Fruit fly (Drosophila melanogaster) ovary, adult (tissue): ENCODE results near the gene comm3.

Experiments used
- CG17801 ChIP-seq: fragments of 200-800 bp; optimal IDR thresholded peaks from 2 replicates; lab custom pipeline; 2019; ENCODE audit warnings: missing biosample characterization, mild to moderate bottlenecking, missing genetic modification characterization, moderate library complexity; ENCODE audit not compliant: partially characterized antibody

Gene comm3

DNA sequence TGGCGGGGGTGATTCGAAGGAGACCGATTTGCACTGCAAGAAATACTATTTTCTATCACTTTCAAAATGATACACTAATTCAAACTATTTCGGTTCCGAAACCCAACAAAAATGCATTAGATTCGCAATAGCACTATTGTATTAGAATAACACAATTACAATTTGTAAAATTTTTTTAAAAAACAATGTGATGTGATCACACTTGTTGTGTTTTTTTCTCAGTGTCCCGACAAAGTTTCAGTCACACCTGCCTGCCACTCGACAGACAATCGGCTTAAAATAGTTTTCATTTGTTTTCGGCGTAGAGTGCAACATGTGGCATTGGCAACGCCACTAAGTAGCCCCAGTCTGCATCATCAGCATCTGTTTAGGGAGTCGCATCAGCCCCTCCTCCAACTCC, 27.5 kb upstream of the comm3 start:
- TF ChIP-seq CG17801 (GFP tag; lab: Kevin White, UChicago), result no peak

DNA sequence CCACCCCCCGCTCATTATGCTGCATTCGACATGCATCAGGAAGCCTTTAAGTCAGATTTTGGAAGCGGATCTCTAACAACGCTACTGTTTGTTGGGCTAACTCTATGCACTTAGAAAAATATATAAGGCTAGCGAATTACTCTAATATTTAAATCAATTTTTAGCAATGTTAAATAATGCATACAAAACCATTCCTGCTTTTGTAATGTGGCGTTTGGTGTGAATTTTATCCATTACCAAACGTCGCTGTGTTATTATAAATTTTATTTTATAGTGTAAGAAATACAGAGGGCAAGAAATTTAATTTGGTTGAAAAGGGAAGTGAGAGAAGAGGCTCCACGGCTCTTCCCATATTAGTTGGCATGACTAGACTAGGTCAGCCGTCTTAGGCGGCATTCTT, 25.2 kb upstream of the comm3 start:
- TF ChIP-seq CG17801 (GFP tag; lab: Kevin White, UChicago), result no peak

DNA sequence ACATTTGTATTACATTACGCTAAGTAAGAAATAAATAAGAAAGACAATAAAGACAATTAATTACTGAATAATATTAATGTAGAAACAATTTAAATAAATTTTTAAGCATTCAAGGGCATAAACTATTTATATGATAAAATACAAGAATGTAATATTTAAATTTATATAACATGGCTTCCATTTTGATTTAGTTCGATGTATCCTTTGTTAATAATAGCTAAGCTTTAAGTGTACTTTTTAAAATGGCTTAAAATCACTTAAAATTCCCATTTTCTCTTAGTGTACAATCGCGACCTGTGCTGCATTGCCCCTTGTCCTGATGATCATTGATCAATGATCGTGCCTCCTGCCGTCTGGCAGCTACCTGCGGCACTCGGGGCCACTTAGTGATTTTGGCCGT, 22.9 kb upstream of the comm3 start:
- no peak for TF ChIP-seq CG17801 (GFP tag; lab: Kevin White, UChicago)

DNA sequence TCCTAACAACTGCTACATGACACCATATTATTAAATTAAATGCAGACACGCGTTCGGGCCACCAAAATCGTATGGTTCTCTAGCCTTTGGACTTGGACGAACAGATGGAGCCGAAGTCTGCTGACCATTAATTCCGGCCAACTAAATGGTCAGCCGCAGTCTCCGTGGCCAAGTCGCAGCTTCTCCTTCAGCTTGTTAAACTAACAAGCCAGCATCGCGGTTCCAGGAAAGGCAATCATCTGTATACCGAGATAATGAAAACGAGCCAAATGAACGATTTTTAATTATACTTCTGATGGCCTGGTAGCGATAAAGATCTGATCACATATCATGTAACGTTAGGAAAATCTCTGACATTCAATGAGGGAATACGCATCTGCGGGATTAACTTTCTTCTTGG, 22.4 kb upstream of the comm3 start:
- TF ChIP-seq CG17801 (GFP tag; lab: Kevin White, UChicago), result no peak

DNA sequence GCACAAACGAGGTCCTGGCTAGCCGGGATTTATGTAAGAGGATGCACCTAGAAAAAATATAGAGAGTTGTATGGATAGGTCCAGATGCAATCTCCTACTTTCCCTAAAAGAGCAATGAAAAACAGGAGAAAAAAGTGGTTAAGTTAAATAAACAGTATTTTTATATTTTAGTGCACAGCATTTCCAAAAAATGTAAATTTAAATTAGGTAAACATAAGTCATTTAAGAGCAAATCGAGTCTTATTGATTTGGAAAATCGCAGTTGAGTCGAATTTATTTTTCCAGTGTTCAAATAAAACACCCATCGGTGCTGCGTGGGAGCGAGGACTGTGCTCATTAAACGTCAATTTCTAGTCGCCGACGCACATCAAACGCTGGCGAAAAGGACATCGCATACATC, 18.2 kb upstream of the comm3 start:
- no peak for TF ChIP-seq CG17801 (GFP tag; lab: Kevin White, UChicago)

DNA sequence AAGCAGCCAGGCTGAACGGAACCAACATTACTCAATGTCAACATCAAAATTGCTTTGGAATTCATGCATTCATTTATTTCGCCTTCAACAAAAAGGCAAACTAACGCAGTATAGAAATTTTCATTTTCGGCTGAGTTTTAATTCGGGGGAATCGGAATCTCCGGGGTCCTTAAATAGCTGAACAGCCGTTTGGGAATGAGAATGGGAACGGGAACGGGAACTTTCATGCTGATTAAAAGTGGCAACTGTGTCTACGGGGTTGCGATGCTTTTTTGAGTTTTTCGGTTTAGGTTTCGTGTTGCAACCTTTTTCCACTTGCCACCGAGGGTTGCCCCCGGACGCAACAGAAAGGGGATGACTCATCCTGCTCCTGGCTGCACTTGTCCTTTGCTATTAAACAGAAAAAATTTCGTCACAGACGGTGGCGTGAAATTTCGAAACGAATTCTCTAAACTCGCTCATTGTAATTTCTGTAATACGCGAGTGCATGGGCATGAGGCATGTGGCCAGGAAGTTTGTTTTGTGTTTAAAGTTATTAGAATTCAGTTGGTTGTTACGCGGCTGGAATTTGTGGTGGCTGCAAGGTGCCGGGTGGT, 16.7 kb upstream of the comm3 start:
- TF ChIP-seq CG17801 (GFP tag; lab: Kevin White, UChicago), result no peak

DNA sequence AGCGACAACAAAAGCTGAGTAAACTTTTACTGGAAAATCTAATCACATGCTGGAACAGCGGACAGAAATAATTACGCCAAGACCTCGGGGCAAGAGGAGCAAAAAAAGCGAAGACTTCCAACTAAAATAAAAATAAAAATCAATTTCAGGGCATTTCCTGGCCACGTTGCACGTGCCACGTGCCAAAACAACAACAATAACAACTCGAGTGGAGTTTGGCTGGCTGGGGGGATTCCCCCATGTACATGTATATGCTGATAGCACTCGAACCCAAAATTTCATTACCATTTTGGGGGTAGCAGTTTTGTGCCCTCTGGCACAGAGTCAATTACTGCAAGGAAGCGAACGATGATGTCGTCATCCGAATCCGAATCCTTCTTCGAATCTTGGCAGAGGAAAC, 14.9 kb upstream of the comm3 start:
- TF ChIP-seq CG17801 (GFP tag; lab: Kevin White, UChicago), result no peak

DNA sequence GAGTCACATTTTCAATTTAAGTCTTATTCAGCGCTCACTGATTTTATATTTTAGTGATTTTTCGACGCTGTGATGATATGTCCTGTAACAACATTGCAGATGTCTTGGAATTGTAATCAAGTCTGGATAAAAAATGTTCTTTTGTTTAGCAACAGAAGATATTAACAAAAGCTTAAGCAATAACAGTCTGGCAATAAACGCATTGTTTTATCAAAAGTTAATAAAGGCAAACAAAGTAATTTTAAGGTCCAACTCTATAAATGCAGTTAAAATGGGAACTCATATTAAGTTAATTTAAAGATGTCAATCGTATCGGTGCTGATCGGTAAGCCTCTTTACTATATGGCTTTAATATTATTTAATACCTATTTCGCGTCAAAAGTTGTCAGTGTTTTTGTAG, 14.0 kb upstream of the comm3 start, which contains the start of gene CG43082:
Gene CG43082, plus strand, starts transcription at position 301 of the 400 bp plus-strand sequence.
- TF ChIP-seq CG17801 (GFP tag; lab: Kevin White, UChicago), result no peak

DNA sequence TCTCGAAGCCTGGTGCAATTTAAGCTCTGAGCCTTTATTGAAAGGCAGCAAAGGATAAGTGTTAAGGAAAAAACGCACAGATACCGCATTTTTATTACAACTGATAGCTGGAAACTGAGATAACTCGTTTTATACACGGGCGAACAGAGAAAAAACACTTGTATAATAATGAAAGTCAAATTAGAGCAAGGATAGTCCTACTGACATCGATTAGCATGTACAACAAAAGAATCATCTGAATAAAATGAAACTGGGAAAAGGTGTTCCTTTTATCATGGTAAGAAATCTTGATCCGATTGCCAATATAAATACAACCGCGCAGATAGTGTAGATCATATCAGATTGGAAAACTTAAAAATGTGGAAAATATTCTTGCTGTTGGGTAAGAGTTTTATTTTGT, 13.4 kb upstream of the comm3 start, which contains the start of the genes Eig71Ej and Eig71Ek:
Gene Eig71Ej, minus strand, starts transcription at position 101 of the 400 bp plus-strand sequence.
Gene Eig71Ek, plus strand, starts transcription at position 334 of the 400 bp plus-strand sequence.
- no peak for TF ChIP-seq CG17801 (GFP tag; lab: Kevin White, UChicago)

DNA sequence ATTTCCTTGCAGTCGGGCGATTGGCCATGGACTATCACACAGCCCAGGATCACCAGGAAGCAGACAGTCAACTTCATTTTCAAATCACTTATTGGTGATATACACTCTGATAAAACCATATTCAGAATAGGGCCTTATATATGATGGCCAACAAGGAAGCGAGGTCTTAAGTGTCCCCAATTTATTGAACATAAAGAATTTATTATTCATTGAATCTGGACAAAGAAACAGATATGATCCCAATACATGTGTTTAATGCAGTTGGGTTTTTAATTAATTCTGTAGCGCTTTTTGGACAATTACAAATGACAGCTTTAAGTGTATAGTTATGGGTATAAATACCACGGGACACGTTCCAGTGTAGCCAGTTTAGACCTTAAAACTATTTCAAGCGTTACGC, 11.8 kb upstream of the comm3 start, which contains the start of the genes Eig71Eh and Eig71Ei:
Gene Eig71Eh, minus strand, starts transcription at position 101 of the 400 bp plus-strand sequence.
Gene Eig71Ei, plus strand, starts transcription at position 367 of the 400 bp plus-strand sequence.
- TF ChIP-seq CG17801 (GFP tag; lab: Kevin White, UChicago), result no peak

DNA sequence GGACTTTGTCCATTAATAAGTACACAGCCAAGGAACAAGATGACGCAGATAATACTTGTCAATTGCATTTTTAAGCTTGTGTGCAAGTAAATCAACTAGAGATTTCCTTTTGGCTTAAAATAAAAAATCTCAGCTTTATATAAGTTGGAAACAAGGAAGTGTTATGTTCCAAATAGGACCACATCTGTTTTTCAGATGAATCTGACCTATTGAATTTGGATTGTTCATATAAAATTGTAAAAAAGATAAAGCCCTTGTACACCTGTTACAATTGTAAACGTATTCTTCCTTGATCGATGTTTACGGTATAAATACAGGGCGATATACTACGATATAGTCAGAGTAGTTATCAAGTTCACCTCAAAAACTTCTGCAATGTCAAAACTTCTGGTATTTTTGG, 9.7 kb upstream of the comm3 start, which contains the start of the genes Eig71Ef and Eig71Eg:
Gene Eig71Ef, minus strand, starts transcription at position 101 of the 400 bp plus-strand sequence.
Gene Eig71Eg, plus strand, starts transcription at position 339 of the 400 bp plus-strand sequence.
- no peak for TF ChIP-seq CG17801 (GFP tag; lab: Kevin White, UChicago)

DNA sequence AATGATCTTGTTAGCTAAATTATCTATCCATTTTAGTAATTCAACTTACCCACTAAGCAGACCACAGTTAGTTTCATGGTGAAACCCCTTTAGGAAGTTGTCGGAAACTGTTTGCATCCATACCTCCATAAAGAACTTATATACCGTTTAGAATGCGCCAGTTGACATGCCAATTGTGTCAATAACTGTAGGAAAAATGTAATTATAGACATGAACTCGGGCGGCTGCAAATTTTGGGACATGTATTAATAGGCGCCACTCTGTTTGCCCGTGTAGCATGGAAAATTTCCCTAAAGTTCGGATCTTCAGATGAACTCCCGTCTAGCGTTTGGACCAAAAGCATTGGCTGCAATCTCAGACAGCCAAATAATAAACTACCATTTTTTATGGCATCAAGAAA, 8.3 kb upstream of the comm3 start, which contains the start of gene Eig71Ee:
Gene Eig71Ee, minus strand, starts transcription at position 101 of the 400 bp plus-strand sequence.
- TF ChIP-seq CG17801 (GFP tag; lab: Kevin White, UChicago), result no peak

DNA sequence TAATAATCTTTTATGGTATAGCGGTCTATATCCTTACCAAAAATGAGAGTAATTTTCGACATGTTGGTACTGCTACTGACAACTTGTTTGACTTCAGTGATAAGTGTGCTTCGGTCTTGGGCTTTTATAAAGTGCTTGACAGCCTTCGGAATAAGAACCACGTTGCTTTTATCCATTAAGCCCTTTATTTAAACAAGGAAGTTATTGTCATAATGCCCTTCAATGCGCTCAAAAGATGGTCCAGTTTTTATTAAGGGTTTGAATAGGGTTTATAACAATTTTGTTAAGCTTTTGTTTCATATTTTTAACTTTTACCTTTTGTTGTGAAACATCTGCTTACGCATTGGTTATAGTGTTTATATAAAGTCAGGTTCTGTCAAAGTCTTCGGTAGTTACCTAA, 4.6 kb upstream of the comm3 start, which contains the start of the genes Eig71Ec and Eig71Ed:
Gene Eig71Ec, minus strand, starts transcription at position 101 of the 400 bp plus-strand sequence.
Gene Eig71Ed, plus strand, starts transcription at position 384 of the 400 bp plus-strand sequence.
- TF ChIP-seq CG17801 (GFP tag; lab: Kevin White, UChicago), result no peak

DNA sequence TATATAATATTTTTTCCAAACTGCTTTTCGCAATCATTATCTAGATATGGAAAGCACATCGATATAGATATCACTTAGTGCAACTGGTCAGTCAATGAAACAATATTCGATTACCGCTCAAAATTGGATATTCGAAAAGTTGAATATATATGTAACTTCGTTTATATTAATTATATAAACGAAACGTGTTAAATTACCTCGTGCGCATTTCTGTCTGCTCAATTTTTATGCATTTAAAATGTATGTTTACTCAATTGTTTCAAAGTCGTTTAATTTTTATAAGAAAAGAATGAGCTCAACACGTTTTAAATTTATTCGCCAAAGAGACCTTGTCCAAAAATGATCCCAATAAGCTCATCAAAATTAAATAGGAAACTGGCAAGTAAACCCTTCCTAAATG, 3.0 kb upstream of the comm3 start, which contains the start of gene CG43084:
Gene CG43084, plus strand, starts transcription at position 301 of the 400 bp plus-strand sequence.
- no peak for TF ChIP-seq CG17801 (GFP tag; lab: Kevin White, UChicago)

DNA sequence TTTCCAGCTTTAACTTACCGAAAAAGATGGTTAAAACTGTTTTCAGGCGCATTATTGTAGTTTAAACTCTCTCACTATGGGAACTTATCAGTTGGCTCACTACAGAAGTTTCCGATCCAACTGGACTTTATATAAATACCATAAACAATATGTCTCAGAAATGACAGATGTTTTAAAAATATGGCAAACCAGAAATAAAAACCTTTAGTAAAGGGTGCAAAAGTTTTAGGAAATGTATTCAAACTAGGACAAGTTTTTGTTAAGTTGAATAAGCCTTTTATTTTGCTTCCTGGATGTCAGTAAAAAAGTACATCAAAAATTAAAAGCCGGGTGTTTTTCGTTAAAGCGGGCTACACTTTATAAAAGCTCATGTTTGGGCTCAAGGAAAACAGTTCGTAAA, 2.0 kb upstream of the comm3 start, which contains the start of the genes Eig71Ea and Eig71Eb:
Gene Eig71Ea, minus strand, starts transcription at position 101 of the 400 bp plus-strand sequence.
Gene Eig71Eb, plus strand, starts transcription at position 376 of the 400 bp plus-strand sequence.
- TF ChIP-seq CG17801 (GFP tag; lab: Kevin White, UChicago), result no peak

DNA sequence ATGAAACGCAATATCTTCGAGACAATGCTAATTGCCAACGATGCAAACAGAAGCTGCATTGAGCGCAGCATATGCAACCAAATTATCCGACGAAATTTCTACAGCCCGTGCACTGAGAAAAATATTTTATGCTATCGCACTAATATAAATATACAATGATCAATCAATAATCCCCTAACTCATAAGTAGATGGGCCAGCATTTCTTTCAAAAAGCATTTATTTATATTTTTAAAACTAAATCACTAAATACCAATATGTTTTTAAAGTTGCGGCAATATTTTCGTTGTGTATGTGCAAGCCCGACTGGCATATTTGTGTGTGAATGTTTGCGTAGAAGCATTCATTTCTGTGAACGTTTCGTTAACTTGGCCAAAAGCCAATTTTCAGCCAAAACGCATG, 1.4 kb downstream of the comm3 start:
- TF ChIP-seq CG17801 (GFP tag; lab: Kevin White, UChicago), result no peak
